Worm (Caenorhabditis elegans) whole organism, L4/young adult: ENCODE data around the gene C16C8.8.

Source experiments
- W03F9.2 ChIP-seq: fragments of 150-350 bp; optimal IDR thresholded peaks from 2 replicates; lab custom pipeline; 2014; ENCODE audit warnings: missing biosample characterization, missing genetic modification characterization
- dao-5 ChIP-seq: sonication (generic microtip); optimal IDR thresholded peaks from 2 replicates; lab custom pipeline; 2016; ENCODE audit warnings: missing genotype, missing genetic modification characterization, moderate library complexity, missing compliant biosample characterization

ce11 chrII:3414383-3414910, 47.0 kb downstream of the C16C8.8 start, which contains the start of the genes F18A12.7 and F18A12.2:
- no peak for TF ChIP-seq W03F9.2 (tag; lab: Kevin White, UChicago)
- TF ChIP-seq dao-5 (tag; lab: Kevin White, UChicago), result no peak
